Fruit fly (Drosophila melanogaster) whole organism, adult: ENCODE results near the gene CG10958.

ENCODE experiments used
- CG11617 ChIP-seq: fragments of 200-800 bp; sonication (Bioruptor generic); optimal IDR thresholded peaks from 2 replicates; lab custom pipeline; 2017; ENCODE audit warnings: mild to moderate bottlenecking, missing biosample characterization, missing genetic modification reagents, missing genetic modification characterization
- CG33017 ChIP-seq: fragments of 200-800 bp; sonication (Bioruptor generic); optimal IDR thresholded peaks from 2 replicates; lab custom pipeline; 2018; ENCODE audit warnings: missing biosample characterization, mild to moderate bottlenecking, missing genetic modification characterization, moderate library complexity
- CG5204 ChIP-seq: fragments of 200-800 bp; sonication (Bioruptor generic); optimal IDR thresholded peaks from 2 replicates; lab custom pipeline; 2016; ENCODE audit warnings: missing biosample characterization, missing genetic modification characterization
- Crg-1 ChIP-seq: fragments of 200-800 bp; sonication (Bioruptor generic); optimal IDR thresholded peaks from 2 replicates; lab custom pipeline; 2016; ENCODE audit warnings: missing biosample characterization, missing genetic modification characterization
- bab1 ChIP-seq: fragments of 200-800 bp; sonication (Bioruptor generic); optimal IDR thresholded peaks from 3 replicates; lab custom pipeline; 2019; ENCODE audit warnings: missing biosample characterization, mild to moderate bottlenecking, missing genetic modification characterization, moderate library complexity
- pad ChIP-seq: fragments of 200-800 bp; sonication (Bioruptor generic); optimal IDR thresholded peaks from 3 replicates; lab custom pipeline; 2017; ENCODE audit warnings: missing biosample characterization, missing genetic modification characterization, mild to moderate bottlenecking, moderate library complexity, missing genetic modification reagents

DNA sequence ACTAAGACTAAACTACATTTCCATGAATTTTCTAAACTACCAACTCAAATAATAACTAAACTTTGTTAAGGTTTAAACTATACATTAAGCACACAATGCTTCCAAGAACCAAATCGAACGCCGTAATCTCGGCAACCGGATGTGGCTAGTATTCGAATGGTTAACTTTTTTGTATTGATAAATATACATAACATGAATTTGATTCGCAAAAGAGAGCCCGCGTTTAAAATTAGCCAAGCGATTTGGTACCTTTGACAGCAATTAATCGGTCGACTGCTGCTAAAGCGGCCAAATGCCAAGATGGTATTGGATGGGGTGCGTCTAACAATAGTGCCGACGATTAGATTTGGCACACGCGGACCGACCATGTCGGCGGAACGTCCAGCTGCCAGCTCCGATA, 15.6 kb downstream of the CG10958 start, which contains the start of gene CG15336:
- no peak for TF ChIP-seq CG11617
- TF ChIP-seq CG33017 (tag; lab: Kevin White, UChicago), result no peak
- no peak for TF ChIP-seq bab1 (GFP tag; lab: Kevin White, UChicago)
- no peak for TF ChIP-seq Crg-1 (GFP tag; lab: Kevin White, UChicago)
- no peak for TF ChIP-seq pad (GFP tag; lab: Kevin White, UChicago)
- TF ChIP-seq CG5204, result no peak
